Worm (Caenorhabditis elegans): ENCODE measurements around the gene F45H10.2.

F45H10.2 gene

ce11 chrII:13467838-13468389, 24.9 kb downstream of the F45H10.2 start:
- TF ChIP-seq elt-1 (tag; optimal IDR thresholded peaks at IDR 0.05; ENCODE audit: borderline replicate concordance, insufficient read depth): no peak
- TF ChIP-seq unc-120 (tag; optimal IDR thresholded peaks at IDR 0.05; ENCODE audit: poor library complexity, severe bottlenecking): no peak
- no peak for TF ChIP-seq sem-2 (GFP tag; optimal IDR thresholded peaks at IDR 0.05)
- TF ChIP-seq tbx-8 (GFP tag; optimal IDR thresholded peaks at IDR 0.05): no peak
- no peak for TF ChIP-seq nhr-237 (tag; optimal IDR thresholded peaks at IDR 0.05)
- no peak for TF ChIP-seq nhr-2 (tag; optimal IDR thresholded peaks at IDR 0.05)
- no peak for TF ChIP-seq pha-4 (tag; optimal IDR thresholded peaks at IDR 0.05)
- TF ChIP-seq unc-39 (tag; optimal IDR thresholded peaks at IDR 0.05): no peak
- TF ChIP-seq elt-3 (tag; optimal IDR thresholded peaks at IDR 0.05): no peak
- no peak for TF ChIP-seq flh-1 (GFP tag; optimal IDR thresholded peaks at IDR 0.05)
- no peak for TF ChIP-seq ceh-83 (GFP tag; optimal IDR thresholded peaks at IDR 0.05)
- no peak for TF ChIP-seq ham-2 (GFP tag; optimal IDR thresholded peaks at IDR 0.05)
- no peak for TF ChIP-seq nhr-12 (tag; optimal IDR thresholded peaks at IDR 0.05)
- no peak for TF ChIP-seq ceh-43 (GFP tag; optimal IDR thresholded peaks at IDR 0.05)
- TF ChIP-seq lin-32 (GFP tag; optimal IDR thresholded peaks at IDR 0.05): no peak
- no peak for TF ChIP-seq blmp-1 (tag; optimal IDR thresholded peaks at IDR 0.05)

ce11 chrII:13465381-13465838, 27.4 kb downstream of the F45H10.2 start:
- TF ChIP-seq sptf-1 (tag; optimal IDR thresholded peaks at IDR 0.05) (no peak), ztf-11 (tag; optimal IDR thresholded peaks at IDR 0.05) (no peak), tbx-8 (GFP tag; optimal IDR thresholded peaks at IDR 0.05) (no peak)

- TF ChIP-seq ztf-11 (tag; optimal IDR thresholded peaks at IDR 0.05) (no peak), cnd-1 (tag; optimal IDR thresholded peaks at IDR 0.05) (peak; percentile 15), pha-4 (tag; optimal IDR thresholded peaks at IDR 0.05) (no peak), unc-120 (tag; optimal IDR thresholded peaks at IDR 0.05; ENCODE audit: poor library complexity, severe bottlenecking) (peak; percentile 89), hlh-1 (tag; optimal IDR thresholded peaks at IDR 0.05) (peak; percentile 85), ham-2 (GFP tag; optimal IDR thresholded peaks at IDR 0.05) (peak; percentile 61), unc-62 (GFP tag; optimal IDR thresholded peaks at IDR 0.05) (peak; percentile 97), drap-1 (GFP tag; optimal IDR thresholded peaks at IDR 0.05) (peak; percentile 20), flh-1 (GFP tag; optimal IDR thresholded peaks at IDR 0.05) (no peak), nhr-76 (tag; optimal IDR thresholded peaks at IDR 0.05) (no peak), elt-1 (tag; optimal IDR thresholded peaks at IDR 0.05; ENCODE audit: borderline replicate concordance, insufficient read depth) (peak; percentile 79), elt-3 (tag; optimal IDR thresholded peaks at IDR 0.05) (peak; percentile 80), nhr-237 (tag; optimal IDR thresholded peaks at IDR 0.05) (peak; percentile 12)
Measured at ce11 chrII:13461604-13462375, 31.1 kb downstream of the F45H10.2 start.

- TF ChIP-seq lsy-2 (tag; optimal IDR thresholded peaks at IDR 0.05) (peak; percentile 59), lin-32 (GFP tag; optimal IDR thresholded peaks at IDR 0.05) (no peak), hlh-1 (tag; optimal IDR thresholded peaks at IDR 0.05) (peak; percentile 18), ham-2 (GFP tag; optimal IDR thresholded peaks at IDR 0.05) (peak; percentile 46), cnd-1 (tag; optimal IDR thresholded peaks at IDR 0.05) (no peak), ceh-39 (tag; optimal IDR thresholded peaks at IDR 0.05) (no peak), nhr-237 (tag; optimal IDR thresholded peaks at IDR 0.05) (peak; percentile 19), mab-5 (tag; optimal IDR thresholded peaks at IDR 0.05) (peak; percentile 44), ces-1 (GFP tag; optimal IDR thresholded peaks at IDR 0.05) (peak; percentile 87), mep-1 (tag; optimal IDR thresholded peaks at IDR 0.05) (peak; percentile 50), unc-62 (GFP tag; optimal IDR thresholded peaks at IDR 0.05) (peak; percentile 23), pha-4 (tag; optimal IDR thresholded peaks at IDR 0.05) (peak; percentile 26), sptf-1 (tag; optimal IDR thresholded peaks at IDR 0.05) (peak; percentile 19)
Measured at ce11 chrII:13460592-13461395, 32.1 kb downstream of the F45H10.2 start, which contains the start of gene pqn-27. Gene pqn-27, minus strand, starts transcription at chrII:13460642.

Data from whole organism, mixed stage, embryonic.